Worm (Caenorhabditis elegans): ENCODE results near the gene ints-9.

The ints-9 gene

ce11 chrV:7595132-7595531 lies 19.5 kb downstream of the ints-9 start:
- TF ChIP-seq T22C8.4 (GFP tag; IDR thresholded peaks at IDR 0.05) (no peak), flt-1 (GFP tag; IDR thresholded peaks at IDR 0.05) (no peak), tab-1 (GFP tag; IDR thresholded peaks at IDR 0.05) (no peak), cog-1 (tag; optimal IDR thresholded peaks at IDR 0.05) (no peak), klf-2 (GFP tag; conservative IDR thresholded peaks at IDR 0.05) (no peak)

ce11 chrV:7598269-7598668 lies 22.7 kb downstream of the ints-9 start, which contains the start of gene C50E3.7:
Gene C50E3.7, minus strand, starts transcription at chrV:7598369.
- TF ChIP-seq flt-1 (GFP tag; IDR thresholded peaks at IDR 0.05) (no peak), ztf-23 (GFP tag; IDR thresholded peaks at IDR 0.05) (no peak), cog-1 (tag; optimal IDR thresholded peaks at IDR 0.05) (no peak)

- TF ChIP-seq T22C8.4 (GFP tag; IDR thresholded peaks at IDR 0.05) (no peak), ref-1 (GFP tag; conservative IDR thresholded peaks at IDR 0.05) (no peak), cog-1 (tag; optimal IDR thresholded peaks at IDR 0.05) (no peak), ztf-23 (GFP tag; IDR thresholded peaks at IDR 0.05) (no peak), ztf-29 (GFP tag; IDR thresholded peaks at IDR 0.05) (no peak), klf-2 (GFP tag; conservative IDR thresholded peaks at IDR 0.05) (no peak)
Observed at ce11 chrV:7600149-7600548, 24.5 kb downstream of the ints-9 start, which contains the start of gene C50E3.9. Gene C50E3.9, minus strand, starts transcription at chrV:7600249.

- no peak for TF ChIP-seq klf-2 (GFP tag; conservative IDR thresholded peaks at IDR 0.05)
Observed at ce11 chrV:7601443-7601842, 25.8 kb downstream of the ints-9 start, which contains the start of gene scl-26. Gene scl-26, minus strand, starts transcription at chrV:7601543.

ce11 chrV:7603404-7603803 lies 27.8 kb downstream of the ints-9 start, which contains the start of gene C50E3.11:
Gene C50E3.11, minus strand, starts transcription at chrV:7603486.
- TF ChIP-seq cog-1 (tag; optimal IDR thresholded peaks at IDR 0.05) (no peak), flt-1 (GFP tag; IDR thresholded peaks at IDR 0.05) (no peak), ztf-29 (GFP tag; IDR thresholded peaks at IDR 0.05) (no peak), med-1 (GFP tag; optimal IDR thresholded peaks at IDR 0.05; ENCODE audit: insufficient read depth) (no peak)

- TF ChIP-seq ref-1 (GFP tag; conservative IDR thresholded peaks at IDR 0.05) (no peak), cog-1 (tag; optimal IDR thresholded peaks at IDR 0.05) (no peak), klf-2 (GFP tag; conservative IDR thresholded peaks at IDR 0.05) (no peak), med-1 (GFP tag; optimal IDR thresholded peaks at IDR 0.05; ENCODE audit: insufficient read depth) (no peak), tab-1 (GFP tag; IDR thresholded peaks at IDR 0.05) (no peak), ztf-29 (GFP tag; IDR thresholded peaks at IDR 0.05) (no peak), flt-1 (GFP tag; IDR thresholded peaks at IDR 0.05) (no peak), ztf-23 (GFP tag; IDR thresholded peaks at IDR 0.05) (no peak), T22C8.4 (GFP tag; IDR thresholded peaks at IDR 0.05) (no peak)
Observed at ce11 chrV:7604858-7605257, 29.3 kb downstream of the ints-9 start, which contains the start of gene clec-213. Gene clec-213, plus strand, starts transcription at chrV:7605158.

- no peak for TF ChIP-seq ref-1 (GFP tag; conservative IDR thresholded peaks at IDR 0.05)
Observed at ce11 chrV:7609698-7610420, 34.3 kb downstream of the ints-9 start, which contains the start of the genes folt-3 and clec-214. Gene folt-3, minus strand, starts transcription at chrV:7609748. Gene clec-214, plus strand, starts transcription at chrV:7610370.

ce11 chrV:7612044-7612443 lies 36.4 kb downstream of the ints-9 start, which contains the start of gene clec-215:
Gene clec-215, plus strand, starts transcription at chrV:7612344.
- TF ChIP-seq ztf-29 (GFP tag; IDR thresholded peaks at IDR 0.05) (no peak), klf-2 (GFP tag; conservative IDR thresholded peaks at IDR 0.05) (no peak)

ce11 chrV:7618114-7618513 lies 42.5 kb downstream of the ints-9 start, which contains the start of gene C50E3.15:
Gene C50E3.15, plus strand, starts transcription at chrV:7618414.
- TF ChIP-seq ref-1 (GFP tag; conservative IDR thresholded peaks at IDR 0.05): no peak
- no peak for TF ChIP-seq ztf-29 (GFP tag; IDR thresholded peaks at IDR 0.05)
- no peak for TF ChIP-seq T22C8.4 (GFP tag; IDR thresholded peaks at IDR 0.05)

- TF ChIP-seq T22C8.4 (GFP tag; IDR thresholded peaks at IDR 0.05) (no peak), tab-1 (GFP tag; IDR thresholded peaks at IDR 0.05) (no peak), klf-2 (GFP tag; conservative IDR thresholded peaks at IDR 0.05) (no peak)
Observed at ce11 chrV:7622011-7622465, 46.4 kb downstream of the ints-9 start, which contains the start of gene C50E3.12. Gene C50E3.12, minus strand, starts transcription at chrV:7622061.

ce11 chrV:7624152-7624551 lies 48.5 kb downstream of the ints-9 start, which contains the start of gene C50E3.13:
Gene C50E3.13, minus strand, starts transcription at chrV:7624252.
- TF ChIP-seq tab-1 (GFP tag; IDR thresholded peaks at IDR 0.05): no peak
- no peak for TF ChIP-seq ztf-29 (GFP tag; IDR thresholded peaks at IDR 0.05)
- no peak for TF ChIP-seq med-1 (GFP tag; optimal IDR thresholded peaks at IDR 0.05; ENCODE audit: insufficient read depth)
- no peak for TF ChIP-seq flt-1 (GFP tag; IDR thresholded peaks at IDR 0.05)
- TF ChIP-seq T22C8.4 (GFP tag; IDR thresholded peaks at IDR 0.05): no peak
- no peak for TF ChIP-seq ztf-23 (GFP tag; IDR thresholded peaks at IDR 0.05)
- TF ChIP-seq cog-1 (tag; optimal IDR thresholded peaks at IDR 0.05): no peak
